Worm (Caenorhabditis elegans): ENCODE measurements around the gene B0403.5.

Gene B0403.5

DNA sequence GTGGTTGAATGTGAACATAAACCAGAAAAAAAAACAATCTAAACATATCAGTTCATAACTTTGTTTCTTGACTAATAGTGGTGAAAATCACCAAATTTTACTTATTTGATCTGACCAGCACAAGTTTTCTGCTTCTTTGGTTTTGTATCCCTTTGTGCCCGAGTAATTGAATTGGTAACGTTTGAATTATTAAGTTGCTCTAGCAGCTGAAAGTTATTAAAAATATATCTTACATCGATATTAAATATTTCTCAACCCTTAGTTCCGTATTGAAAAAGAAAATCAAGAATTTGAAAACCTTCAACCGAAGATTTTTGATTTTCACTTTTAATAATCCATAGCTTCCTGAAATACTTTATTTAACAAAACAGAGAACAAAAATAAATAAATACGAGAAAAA, 8.5 kb downstream of the B0403.5 start:
- TF ChIP-seq T20F7.1 (GFP tag; optimal IDR thresholded peaks at IDR 0.05), result peak; percentile 10
- peak; percentile 8 for TF ChIP-seq mep-1 (tag; optimal IDR thresholded peaks at IDR 0.05)
- peak; percentile 9 for TF ChIP-seq nhr-102 (tag; optimal IDR thresholded peaks at IDR 0.05)
- peak; percentile 41; the same call in 1 of the 2 replicates for TF ChIP-seq T26A8.4 (GFP tag; IDR thresholded peaks at IDR 0.05)
- no peak for TF ChIP-seq fkh-10 (GFP tag; optimal IDR thresholded peaks at IDR 0.05)
- no peak for TF ChIP-seq dmd-9 (GFP tag; IDR thresholded peaks at IDR 0.05)
- peak; percentile 40 for TF ChIP-seq aha-1 (tag)
- peak in 1 of 2 experiments; percentile 51 for TF ChIP-seq lsy-2 (tag; optimal IDR thresholded peaks at IDR 0.05)
- TF ChIP-seq unc-62 (GFP tag; optimal IDR thresholded peaks at IDR 0.05 in 1 of 2), result peak in 1 of 2 experiments; percentile 29
- TF ChIP-seq unc-62 (tag; optimal IDR thresholded peaks at IDR 0.05), result no peak
- peak; percentile 9 for TF ChIP-seq dve-1 (tag; optimal IDR thresholded peaks at IDR 0.05; ENCODE audit: insufficient read depth)
- no peak for TF ChIP-seq ctbp-1 (GFP tag; IDR thresholded peaks at IDR 0.05)
- no peak for TF ChIP-seq rbr-2 (tag; optimal IDR thresholded peaks at IDR 0.05)

DNA sequence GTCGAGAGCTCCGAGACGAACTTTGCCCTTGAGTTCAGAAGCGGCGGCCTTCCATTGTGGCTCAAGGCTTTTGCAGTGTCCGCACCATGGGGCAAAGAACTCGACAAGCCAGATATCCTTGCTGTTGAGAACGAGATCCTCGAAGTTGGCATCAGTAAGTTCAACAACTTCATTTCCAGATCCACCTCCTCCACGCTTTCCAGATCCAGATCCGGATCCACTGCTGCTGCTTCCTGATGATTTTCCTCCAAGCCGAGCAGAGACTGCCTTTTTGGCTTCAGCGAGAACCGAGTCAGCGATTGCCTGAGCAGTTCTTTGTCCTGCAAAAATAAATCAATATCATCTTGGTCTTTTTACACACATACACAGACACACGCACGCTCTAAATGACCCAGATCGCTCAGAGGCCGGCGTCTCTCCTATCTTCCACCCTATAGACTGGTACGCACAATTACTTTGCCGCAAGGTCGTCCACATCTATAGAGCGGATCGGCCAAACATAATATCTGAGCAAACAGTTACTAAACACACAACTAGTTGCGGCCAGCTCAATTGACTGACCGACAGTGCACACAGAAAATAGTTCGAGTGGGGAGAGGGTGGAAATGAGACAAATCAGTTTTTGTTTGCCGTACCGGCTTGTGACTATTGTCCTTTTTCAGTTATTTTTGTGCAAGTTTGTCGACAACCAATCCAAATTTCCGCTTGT, 9.9 kb downstream of the B0403.5 start:
- no peak for TF ChIP-seq F37D6.2 (tag; optimal IDR thresholded peaks at IDR 0.05)
- TF ChIP-seq spr-1 (tag; optimal IDR thresholded peaks at IDR 0.05), result no peak
- peak; percentile 0 for TF ChIP-seq mes-2 (tag; optimal IDR thresholded peaks at IDR 0.05; ENCODE audit: poor library complexity, severe bottlenecking)
- no peak for TF ChIP-seq unc-62 (GFP tag; optimal IDR thresholded peaks at IDR 0.05 in 1 of 2)
- TF ChIP-seq unc-62 (tag; optimal IDR thresholded peaks at IDR 0.05), result no peak
- peak; percentile 13 for TF ChIP-seq aha-1 (tag)
- TF ChIP-seq set-16 (GFP tag; IDR thresholded peaks at IDR 0.05), result peak; percentile 55; the same call in 1 of the 2 replicates

DNA sequence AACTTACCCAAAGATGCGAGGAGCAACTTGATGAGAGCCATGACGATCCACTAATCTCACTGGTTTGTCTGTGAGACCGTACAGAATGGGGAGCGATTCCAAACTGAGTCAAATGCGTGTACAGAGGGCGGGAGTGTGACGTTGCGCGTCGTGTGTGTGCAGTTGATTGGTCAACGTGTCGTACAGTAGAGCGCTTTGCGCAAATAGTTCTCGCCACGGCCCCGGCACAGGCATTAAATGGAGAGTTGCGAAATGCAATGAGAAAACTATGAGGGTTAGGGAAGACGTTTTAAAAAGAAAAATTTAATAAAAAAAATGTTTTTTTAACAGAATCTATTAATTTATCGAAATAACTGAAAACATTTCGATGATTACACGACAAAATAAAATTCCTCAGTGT, 10.9 kb downstream of the B0403.5 start, which contains the start of gene pdi-6:
Gene pdi-6 (minus strand): TSS at position 164 of the 400 bp plus-strand sequence.
- TF ChIP-seq sdz-12 (GFP tag; optimal IDR thresholded peaks at IDR 0.05), result no peak
- no peak for TF ChIP-seq ceh-32 (tag; optimal IDR thresholded peaks at IDR 0.05; ENCODE audit: poor library complexity)
- TF ChIP-seq hmg-1.1 (GFP tag; IDR thresholded peaks at IDR 0.05), result peak; percentile 87
- TF ChIP-seq arid-1 (GFP tag; conservative IDR thresholded peaks at IDR 0.05), result peak; percentile 37; the same call in 1 of the 2 replicates
- 0 out of 2 replicates have a peak, but pooled peaks have one; percentile 39 for TF ChIP-seq mxl-2 (GFP tag; conservative IDR thresholded peaks at IDR 0.05)
- no peak for TF ChIP-seq F26F4.8 (GFP tag; conservative IDR thresholded peaks at IDR 0.05)
- no peak for TF ChIP-seq ztf-11 (tag; optimal IDR thresholded peaks at IDR 0.05)
- TF ChIP-seq skn-1 (tag; optimal IDR thresholded peaks at IDR 0.05), result no peak
- no peak for TF ChIP-seq nhr-111 (GFP tag; optimal IDR thresholded peaks at IDR 0.05)
- peak; percentile 94 for TF ChIP-seq hlh-11 (tag; optimal IDR thresholded peaks at IDR 0.05)
- TF ChIP-seq F49E8.2 (tag; optimal IDR thresholded peaks at IDR 0.05; ENCODE audit: borderline replicate concordance), result no peak
- peak; percentile 95 for TF ChIP-seq mep-1 (tag; optimal IDR thresholded peaks at IDR 0.05)
- TF ChIP-seq jun-1 (tag; optimal IDR thresholded peaks at IDR 0.05), result peak; percentile 58
- TF ChIP-seq lir-3 (tag; optimal IDR thresholded peaks at IDR 0.05), result no peak
- TF ChIP-seq R02D3.7 (tag; optimal IDR thresholded peaks at IDR 0.05), result no peak
- TF ChIP-seq mdl-1 (tag; optimal IDR thresholded peaks at IDR 0.05), result peak; percentile 51 to 82
- peak; percentile 85 for TF ChIP-seq madf-9 (GFP tag; conservative IDR thresholded peaks at IDR 0.05)
- peak; percentile 13 for TF ChIP-seq ztf-7 (tag; optimal IDR thresholded peaks at IDR 0.05)
- peak; percentile 18 for TF ChIP-seq unc-130 (GFP tag; optimal IDR thresholded peaks at IDR 0.05)
- TF ChIP-seq lim-7 (GFP tag; IDR thresholded peaks at IDR 0.05), result no peak
- TF ChIP-seq hlh-30 (tag; optimal IDR thresholded peaks at IDR 0.05; ENCODE audit: insufficient read depth), result peak; percentile 90
- TF ChIP-seq ceh-20 (GFP tag; IDR thresholded peaks at IDR 0.05), result peak; percentile 83
- TF ChIP-seq nhr-28 (tag; optimal IDR thresholded peaks at IDR 0.05), result peak; percentile 95
- peak; percentile 94 for TF ChIP-seq lin-13 (GFP tag; optimal IDR thresholded peaks at IDR 0.05)
- no peak for TF ChIP-seq gei-8 (GFP tag; optimal IDR thresholded peaks at IDR 0.05)
- no peak for TF ChIP-seq snpc-4 (tag; optimal IDR thresholded peaks at IDR 0.05)
- no peak for TF ChIP-seq dmd-8 (GFP tag; IDR thresholded peaks at IDR 0.05)
- TF ChIP-seq dmd-6 (GFP tag; IDR thresholded peaks at IDR 0.05), result peak; percentile 92
- no peak for TF ChIP-seq ceh-82 (tag; optimal IDR thresholded peaks at IDR 0.05)
- peak; percentile 89 for TF ChIP-seq rbr-2 (tag; optimal IDR thresholded peaks at IDR 0.05)
- peak; percentile 86 for TF ChIP-seq lin-15B (tag; optimal IDR thresholded peaks at IDR 0.05)
- no peak for TF ChIP-seq zip-11 (GFP tag; IDR thresholded peaks at IDR 0.05)
